Worm (Caenorhabditis elegans) whole organism, L1 larva: ENCODE results near the gene cpar-1.

Source experiments
- C04F5.9 ChIP-seq: sonication (generic microtip); optimal IDR thresholded peaks from 2 replicates; lab custom pipeline; 2016; ENCODE audit warnings: missing genetic modification characterization, missing compliant biosample characterization
- C16A3.4 ChIP-seq: fragments of 150-350 bp; optimal IDR thresholded peaks from 2 replicates; lab custom pipeline; 2014; ENCODE audit warnings: missing biosample characterization, missing genetic modification characterization
- Y116A8C.19 ChIP-seq: sonication (generic microtip); optimal IDR thresholded peaks from 2 replicates; lab custom pipeline; 2016; ENCODE audit warnings: missing compliant biosample characterization, missing genetic modification characterization, borderline replicate concordance
- aha-1 ChIP-seq: fragments of 150-350 bp; optimal IDR thresholded peaks from 2 replicates; lab custom pipeline; 2014; ENCODE audit warnings: missing biosample characterization, missing genetic modification characterization
- alr-1 ChIP-seq: fragments of 200-800 bp; sonication (Bioruptor generic); optimal IDR thresholded peaks from 2 replicates; lab custom pipeline; 2018; ENCODE audit warnings: borderline replicate concordance, mild to moderate bottlenecking, missing genetic modification characterization, missing compliant biosample characterization
- ama-1 ChIP-seq: fragments of 150-350 bp; optimal IDR thresholded peaks from 2 replicates; lab custom pipeline; 2014
- ceh-63 ChIP-seq: fragments of 200-800 bp; sonication (Bioruptor generic); optimal IDR thresholded peaks from 2 replicates; lab custom pipeline; 2018; ENCODE audit warnings: mild to moderate bottlenecking, missing genetic modification characterization, missing compliant biosample characterization
- ceh-88 ChIP-seq: fragments of 200-800 bp; sonication (Bioruptor generic); IDR thresholded peaks from 2 replicates; pipeline ENCODE4 v1.3.6; 2022; ENCODE audit warnings: missing genetic modification characterization, missing compliant biosample characterization
- ceh-90 ChIP-seq: sonication (generic microtip); optimal IDR thresholded peaks from 2 replicates; lab custom pipeline; 2016; ENCODE audit warnings: missing genetic modification characterization, missing compliant biosample characterization
- ces-1 ChIP-seq: fragments of 150-350 bp; optimal IDR thresholded peaks from 2 replicates; lab custom pipeline; 2014; ENCODE audit warnings: missing biosample characterization, missing genetic modification reagents, missing genetic modification characterization
- efl-1 ChIP-seq, 4 experiments: fragments of 150-350 bp; optimal IDR thresholded peaks in 3 of 4; peaks in 1 of 4; 1 replicate in 1 of 4; 2 replicates in 3 of 4; lab custom pipeline; 2014; ENCODE audit warnings: missing biosample characterization in 2 of 4, missing genetic modification characterization in 2 of 4, missing genetic modification reagents in 2 of 4
- egl-27 ChIP-seq, 2 experiments: fragments of 150-350 bp in 1 of 2; sonication (generic microtip); optimal IDR thresholded peaks; 3 replicates each; lab custom pipeline; 2017 to 2018; ENCODE audit warnings: missing biosample characterization in 2 of 2, missing genetic modification characterization in 2 of 2, missing genetic modification reagents in 2 of 2
- elt-3 ChIP-seq, 6 experiments: fragments of 150-350 bp in 1 of 6; sonication (generic microtip); optimal IDR thresholded peaks; 2 replicates each; lab custom pipeline; 2017 to 2018; ENCODE audit warnings: missing biosample characterization in 6 of 6, missing genetic modification characterization in 6 of 6, inconsistent platforms in 1 of 6
- fkh-4 ChIP-seq: sonication (generic microtip); optimal IDR thresholded peaks from 2 replicates; lab custom pipeline; 2016; ENCODE audit warnings: missing compliant biosample characterization, missing genetic modification characterization, borderline replicate concordance
- fos-1 ChIP-seq: fragments of 150-350 bp; optimal IDR thresholded peaks from 2 replicates; lab custom pipeline; 2014; ENCODE audit warnings: missing biosample characterization, missing genetic modification characterization
- grh-1 ChIP-seq: fragments of 200-800 bp; sonication (Bioruptor generic); IDR thresholded peaks from 2 replicates; pipeline ENCODE4 v1.3.6; 2022; ENCODE audit warnings: missing genetic modification reagents, missing genetic modification characterization, missing compliant biosample characterization
- hpl-2 ChIP-seq: fragments of 150-350 bp; optimal IDR thresholded peaks from 2 replicates; lab custom pipeline; 2014; ENCODE audit warnings: missing biosample characterization, missing genetic modification reagents, missing genetic modification characterization
- irx-1 ChIP-seq: sonication (generic microtip); optimal IDR thresholded peaks from 2 replicates; lab custom pipeline; 2016; ENCODE audit warnings: missing genetic modification characterization, missing compliant biosample characterization
- isw-1 ChIP-seq: fragments of 200-800 bp; sonication (Bioruptor generic); IDR thresholded peaks from 2 replicates; pipeline ENCODE4 v1.3.6; 2022; ENCODE audit warnings: missing genetic modification characterization, missing compliant biosample characterization
- jun-1 ChIP-seq: fragments of 150-350 bp; optimal IDR thresholded peaks from 2 replicates; lab custom pipeline; 2014; ENCODE audit warnings: missing biosample characterization, missing genetic modification reagents, missing genetic modification characterization
- lin-13 ChIP-seq: fragments of 150-350 bp; optimal IDR thresholded peaks from 2 replicates; lab custom pipeline; 2014; ENCODE audit warnings: missing biosample characterization, missing genetic modification reagents, missing genetic modification characterization
- lin-14 ChIP-seq: fragments of 200-800 bp; sonication (Bioruptor generic); optimal IDR thresholded peaks from 2 replicates; lab custom pipeline; 2018; ENCODE audit warnings: mild to moderate bottlenecking, missing genetic modification characterization, moderate library complexity, missing compliant biosample characterization
- lin-15B ChIP-seq: fragments of 150-350 bp; sonication (generic microtip); optimal IDR thresholded peaks from 3 replicates; lab custom pipeline; 2014; ENCODE audit warnings: missing biosample characterization, missing genetic modification characterization
- lin-35 ChIP-seq, 2 experiments: fragments of 150-350 bp; optimal IDR thresholded peaks; 2 replicates each; lab custom pipeline; 2014; ENCODE audit warnings: missing biosample characterization in 2 of 2, missing genetic modification characterization in 2 of 2, missing genetic modification reagents in 2 of 2
- lin-39 ChIP-seq: fragments of 150-350 bp; optimal IDR thresholded peaks from 2 replicates; lab custom pipeline; 2014; ENCODE audit warnings: missing biosample characterization, missing genetic modification reagents, missing genetic modification characterization
- lsy-2 ChIP-seq, 2 experiments: fragments of 150-350 bp; optimal IDR thresholded peaks; 2 replicates each; lab custom pipeline; 2014; ENCODE audit warnings: missing biosample characterization in 2 of 2, missing genetic modification characterization in 2 of 2
- mab-9 ChIP-seq: fragments of 200-800 bp; sonication (Bioruptor generic); IDR thresholded peaks from 2 replicates; pipeline ENCODE4 v1.3.6; 2022; ENCODE audit warnings: missing genetic modification reagents, missing genetic modification characterization, missing compliant biosample characterization
- mdl-1 ChIP-seq, 2 experiments: fragments of 150-350 bp; optimal IDR thresholded peaks; 2 replicates each; lab custom pipeline; 2014 to 2017; ENCODE audit warnings: missing biosample characterization in 2 of 2, missing genetic modification characterization in 2 of 2, inconsistent platforms in 1 of 2
- mef-2 ChIP-seq: fragments of 150-350 bp; optimal IDR thresholded peaks from 2 replicates; lab custom pipeline; 2014; ENCODE audit warnings: missing biosample characterization, missing genetic modification characterization
- mep-1 ChIP-seq: fragments of 150-350 bp; optimal IDR thresholded peaks from 2 replicates; lab custom pipeline; 2014; ENCODE audit warnings: missing biosample characterization, missing genetic modification characterization
- nhr-11 ChIP-seq: fragments of 150-350 bp; optimal IDR thresholded peaks from 2 replicates; lab custom pipeline; 2014; ENCODE audit warnings: missing biosample characterization, missing genetic modification characterization
- nhr-28 ChIP-seq: fragments of 150-350 bp; optimal IDR thresholded peaks from 2 replicates; lab custom pipeline; 2014; ENCODE audit warnings: missing biosample characterization, missing genetic modification characterization
- nhr-47 ChIP-seq: sonication (generic microtip); optimal IDR thresholded peaks from 2 replicates; lab custom pipeline; 2016; ENCODE audit warnings: mild to moderate bottlenecking, missing genetic modification characterization, moderate library complexity, missing compliant biosample characterization
- nhr-77 ChIP-seq: fragments of 150-350 bp; optimal IDR thresholded peaks from 2 replicates; lab custom pipeline; 2014; ENCODE audit warnings: missing biosample characterization, missing genetic modification characterization
- nhr-84 ChIP-seq: sonication (generic microtip); optimal IDR thresholded peaks from 2 replicates; lab custom pipeline; 2017; ENCODE audit warnings: missing biosample characterization, missing genetic modification characterization
- nhr-90 ChIP-seq: sonication (generic microtip); optimal IDR thresholded peaks from 2 replicates; lab custom pipeline; 2016; ENCODE audit warnings: mild to moderate bottlenecking, missing genetic modification characterization, missing compliant biosample characterization; ENCODE audit not compliant: poor library complexity
- pax-3 ChIP-seq: fragments of 200-800 bp; sonication (Bioruptor generic); optimal IDR thresholded peaks from 2 replicates; lab custom pipeline; 2018; ENCODE audit warnings: mild to moderate bottlenecking, missing genetic modification characterization, moderate library complexity, missing compliant biosample characterization
- pqm-1 ChIP-seq: sonication (generic microtip); optimal IDR thresholded peaks from 3 replicates; lab custom pipeline; 2017; ENCODE audit warnings: missing biosample characterization, missing genetic modification characterization
- skn-1 ChIP-seq: fragments of 150-350 bp; optimal IDR thresholded peaks from 2 replicates; lab custom pipeline; 2014; ENCODE audit warnings: missing biosample characterization, missing genetic modification characterization
- snpc-4 ChIP-seq: fragments of 150-350 bp; optimal IDR thresholded peaks from 2 replicates; lab custom pipeline; 2014; ENCODE audit warnings: missing biosample characterization, missing genetic modification characterization
- snu-23 ChIP-seq: sonication (generic microtip); optimal IDR thresholded peaks from 2 replicates; lab custom pipeline; 2016; ENCODE audit warnings: missing genetic modification characterization, missing compliant biosample characterization
- swsn-7 ChIP-seq: sonication (generic microtip); optimal IDR thresholded peaks from 2 replicates; lab custom pipeline; 2016; ENCODE audit warnings: missing genetic modification characterization, missing compliant biosample characterization
- tlp-1 ChIP-seq: fragments of 150-350 bp; optimal IDR thresholded peaks from 2 replicates; lab custom pipeline; 2014; ENCODE audit warnings: missing biosample characterization, missing genetic modification characterization
- xbp-1 ChIP-seq: sonication (generic microtip); optimal IDR thresholded peaks from 2 replicates; lab custom pipeline; 2016; ENCODE audit warnings: missing genetic modification characterization, missing compliant biosample characterization
- zag-1 ChIP-seq: fragments of 150-350 bp; optimal IDR thresholded peaks from 2 replicates; lab custom pipeline; 2014; ENCODE audit warnings: missing biosample characterization, missing genetic modification characterization
- ztf-11 ChIP-seq, 2 experiments: sonication (generic microtip); optimal IDR thresholded peaks; 2 replicates each; lab custom pipeline; 2016 to 2017; ENCODE audit warnings: missing genetic modification characterization in 2 of 2, missing biosample characterization in 1 of 2, missing compliant biosample characterization in 1 of 2
- ztf-4 ChIP-seq: fragments of 150-350 bp; optimal IDR thresholded peaks from 2 replicates; lab custom pipeline; 2014; ENCODE audit warnings: missing biosample characterization, missing genetic modification characterization

Gene cpar-1

ce11 chrIII:9467857-9468256 is 34.0 kb downstream of the cpar-1 start, which contains the start of gene tag-342:
Gene tag-342 (plus strand): TSS chrIII:9468157.
- TF ChIP-seq lin-39 (tag; lab: Kevin White, UChicago) (no peak), elt-3 (tag; optimal IDR thresholded peaks at IDR 0.05; lab: Kevin White, UChicago) (no peak), swsn-7 (tag; lab: Kevin White, UChicago) (no peak), nhr-77 (tag; lab: Kevin White, UChicago) (no peak), snu-23 (GFP tag; lab: Kevin White, UChicago) (no peak), nhr-28 (tag; lab: Kevin White, UChicago) (no peak), lin-14 (GFP tag; lab: Kevin White, UChicago) (no peak), isw-1 (no peak), nhr-90 (tag; lab: Kevin White, UChicago) (no peak), snpc-4 (no peak)
- TF ChIP-seq, all 84 proteins: peak for 0

ce11 chrIII:9471996-9472395 is 38.1 kb downstream of the cpar-1 start:
- TF ChIP-seq nhr-84 (tag; lab: Kevin White, UChicago) (no peak), irx-1 (no peak), tlp-1 (tag; lab: Kevin White, UChicago) (no peak), ceh-88 (GFP tag; lab: Robert Waterston, UW) (no peak), xbp-1 (tag; lab: Kevin White, UChicago) (no peak), lin-14 (GFP tag; lab: Kevin White, UChicago) (no peak), mef-2 (no peak), mep-1 (no peak), swsn-7 (tag; lab: Kevin White, UChicago) (no peak), lsy-2 (tag; optimal IDR thresholded peaks at IDR 0.05; lab: Kevin White, UChicago) (no peak), ztf-4 (tag; lab: Kevin White, UChicago) (no peak), hpl-2 (GFP tag; lab: Kevin White, UChicago) (no peak), pqm-1 (tag; lab: Kevin White, UChicago) (no peak), lin-35 (GFP tag; optimal IDR thresholded peaks at IDR 0.05; lab: Kevin White, UChicago) (no peak), efl-1 (optimal IDR thresholded peaks at IDR 0.05; lab: Kevin White, UChicago) (no peak), efl-1 (GFP tag; optimal IDR thresholded peaks at IDR 0.05 in 1 of 2; lab: Kevin White, UChicago) (no peak), lin-15B (tag; lab: Kevin White, UChicago) (no peak), Y116A8C.19 (tag; lab: Kevin White, UChicago) (no peak)

ce11 chrIII:9472464-9472863 is 38.6 kb downstream of the cpar-1 start:
- TF ChIP-seq pax-3 (no peak), skn-1 (tag; lab: Kevin White, UChicago) (no peak), C04F5.9 (tag; lab: Kevin White, UChicago) (no peak), mab-9 (GFP tag; lab: Robert Waterston, UW) (no peak), mdl-1 (tag; optimal IDR thresholded peaks at IDR 0.05; lab: Kevin White, UChicago) (no peak), ces-1 (GFP tag; lab: Kevin White, UChicago) (no peak), grh-1 (no peak), fkh-4 (tag; lab: Kevin White, UChicago) (no peak), lin-15B (tag; lab: Kevin White, UChicago) (no peak), nhr-11 (tag; lab: Kevin White, UChicago) (no peak), aha-1 (tag; lab: Kevin White, UChicago) (no peak), ztf-11 (tag; optimal IDR thresholded peaks at IDR 0.05; lab: Kevin White, UChicago) (no peak), fos-1 (no peak), C16A3.4 (tag; lab: Kevin White, UChicago) (no peak), lin-13 (no peak)

ce11 chrIII:9474501-9474900 is 40.6 kb downstream of the cpar-1 start:
- TF ChIP-seq egl-27 (tag; optimal IDR thresholded peaks at IDR 0.05; lab: Kevin White, UChicago) (no peak), alr-1 (no peak), C04F5.9 (tag; lab: Kevin White, UChicago) (no peak), jun-1 (tag; lab: Kevin White, UChicago) (peak; percentile 16), lin-15B (tag; lab: Kevin White, UChicago) (no peak), swsn-7 (tag; lab: Kevin White, UChicago) (no peak), nhr-90 (tag; lab: Kevin White, UChicago) (no peak), zag-1 (tag; lab: Kevin White, UChicago) (no peak), ztf-11 (tag; optimal IDR thresholded peaks at IDR 0.05; lab: Kevin White, UChicago) (no peak), ceh-63 (no peak), efl-1 (optimal IDR thresholded peaks at IDR 0.05; lab: Kevin White, UChicago) (no peak), efl-1 (GFP tag; optimal IDR thresholded peaks at IDR 0.05 in 1 of 2; lab: Kevin White, UChicago) (peak in 1 of 2 experiments; percentile 56), nhr-47 (no peak), irx-1 (no peak), elt-3 (tag; optimal IDR thresholded peaks at IDR 0.05; lab: Kevin White, UChicago) (peak in 1 of 6 experiments; percentile 26), ceh-90 (tag; lab: Kevin White, UChicago) (no peak), pqm-1 (tag; lab: Kevin White, UChicago) (peak; percentile 60), lin-14 (GFP tag; lab: Kevin White, UChicago) (peak; percentile 23), ama-1 (lab: Kevin White, UChicago) (no peak), ces-1 (GFP tag; lab: Kevin White, UChicago) (no peak), hpl-2 (GFP tag; lab: Kevin White, UChicago) (no peak)
